Fruit fly (Drosophila melanogaster) whole organism, wandering third instar larva: ENCODE data around the gene Mettl2.

Source experiments
- Abd-B ChIP-seq: fragments of >200 bp; optimal IDR thresholded peaks from 2 replicates; lab custom pipeline; 2017; ENCODE audit warnings: missing biosample characterization, missing genetic modification characterization
- CG32264 ChIP-seq: fragments of 200-800 bp; sonication (Bioruptor generic); optimal IDR thresholded peaks from 2 replicates; lab custom pipeline; 2016; ENCODE audit warnings: missing biosample characterization, missing genetic modification characterization
- CG9705 ChIP-seq: fragments of 200-800 bp; sonication (Bioruptor generic); optimal IDR thresholded peaks from 2 replicates; lab custom pipeline; 2018; ENCODE audit warnings: missing biosample characterization, mild to moderate bottlenecking, missing genetic modification characterization
- CrebA ChIP-seq: fragments of 200-800 bp; sonication (Bioruptor generic); optimal IDR thresholded peaks from 2 replicates; lab custom pipeline; 2016; ENCODE audit warnings: missing biosample characterization, mild to moderate bottlenecking, missing genetic modification characterization, borderline replicate concordance
- Dfd ChIP-seq: fragments of >200 bp; optimal IDR thresholded peaks from 2 replicates; lab custom pipeline; 2017; ENCODE audit warnings: missing biosample characterization, missing genetic modification characterization
- Dif ChIP-seq: fragments of 200-275, 200-300 bp; sonication (Bioruptor generic); optimal IDR thresholded peaks from 2 replicates; lab custom pipeline; 2018; ENCODE audit warnings: missing biosample characterization, missing genetic modification characterization; ENCODE audit not compliant: partially characterized antibody
- GATAd ChIP-seq: sonication (Bioruptor generic); optimal IDR thresholded peaks from 2 replicates; lab custom pipeline; 2016; ENCODE audit warnings: missing biosample characterization, missing genetic modification characterization
- HLH106 ChIP-seq: fragments of 200-800 bp; optimal IDR thresholded peaks from 3 replicates; lab custom pipeline; 2019; ENCODE audit warnings: missing biosample characterization, mild to moderate bottlenecking, missing genetic modification characterization, moderate library complexity
- Hnf4 ChIP-seq: fragments of 200-800 bp; sonication (Bioruptor generic); optimal IDR thresholded peaks from 2 replicates; lab custom pipeline; 2016; ENCODE audit warnings: missing biosample characterization, mild to moderate bottlenecking, missing genetic modification characterization
- Hr78 ChIP-seq: fragments of >200 bp; optimal IDR thresholded peaks from 2 replicates; lab custom pipeline; 2017; ENCODE audit warnings: missing biosample characterization, missing genetic modification characterization
- Hr83 ChIP-seq: fragments of 200-300 bp; sonication (Bioruptor generic); optimal IDR thresholded peaks from 2 replicates; lab custom pipeline; 2016; ENCODE audit warnings: missing biosample characterization, mild to moderate bottlenecking, missing genetic modification characterization, moderate library complexity; ENCODE audit not compliant: poor library complexity, severe bottlenecking
- Jra ChIP-seq: sonication (Bioruptor generic); optimal IDR thresholded peaks from 2 replicates; lab custom pipeline; 2016; ENCODE audit warnings: missing biosample characterization, missing genetic modification characterization
- Mio ChIP-seq: sonication (Bioruptor generic); optimal IDR thresholded peaks from 2 replicates; lab custom pipeline; 2016; ENCODE audit warnings: missing biosample characterization, missing genetic modification characterization
- Myc ChIP-seq: fragments of >200 bp; optimal IDR thresholded peaks from 2 replicates; lab custom pipeline; 2017
- N ChIP-seq: fragments of >200 bp; optimal IDR thresholded peaks from 2 replicates; lab custom pipeline; 2018; ENCODE audit warnings: missing biosample characterization, missing external identifiers, missing genetic modification characterization
- OdsH ChIP-seq: fragments of 200-800 bp; sonication (Bioruptor generic); optimal IDR thresholded peaks from 2 replicates; lab custom pipeline; 2016; ENCODE audit warnings: missing biosample characterization, mild to moderate bottlenecking, missing genetic modification characterization
- Rel ChIP-seq, 2 experiments: fragments of 200-800 bp; sonication (Bioruptor generic) in 1 of 2; optimal IDR thresholded peaks; 2 replicates in 1 of 2; 3 replicates in 1 of 2; lab custom pipeline; 2016 to 2019; ENCODE audit warnings: mild to moderate bottlenecking in 2 of 2, missing biosample characterization in 2 of 2, missing genetic modification characterization in 2 of 2, moderate library complexity in 1 of 2
- Sp1 ChIP-seq: fragments of 200-800 bp; sonication (Bioruptor generic); optimal IDR thresholded peaks from 3 replicates; lab custom pipeline; 2019; ENCODE audit warnings: missing biosample characterization, mild to moderate bottlenecking, missing genetic modification characterization, moderate library complexity
- Vsx2 ChIP-seq: fragments of 200-300, 225-300 bp; sonication (Bioruptor generic); optimal IDR thresholded peaks from 2 replicates; lab custom pipeline; 2018; ENCODE audit warnings: missing biosample characterization, missing genetic modification characterization; ENCODE audit not compliant: partially characterized antibody
- br ChIP-seq: fragments of 200-800 bp; sonication (Bioruptor generic); optimal IDR thresholded peaks from 2 replicates; lab custom pipeline; 2016; ENCODE audit warnings: missing biosample characterization, missing genetic modification characterization
- brk ChIP-seq: fragments of 200-800 bp; sonication (Bioruptor generic); optimal IDR thresholded peaks from 2 replicates; lab custom pipeline; 2016; ENCODE audit warnings: missing biosample characterization, mild to moderate bottlenecking, missing genetic modification characterization
- dl ChIP-seq, 2 experiments: fragments of 175-275, 200-275 bp in 1 of 2; fragments of 200-275 bp in 1 of 2; sonication (Bioruptor generic); optimal IDR thresholded peaks; lab custom pipeline; 2018; ENCODE audit warnings: mild to moderate bottlenecking in 2 of 2, missing biosample characterization in 2 of 2, missing genetic modification characterization in 2 of 2, moderate library complexity in 2 of 2; ENCODE audit not compliant: partially characterized antibody in 2 of 2, insufficient read depth in 1 of 2
- dmrt93B ChIP-seq: fragments of 200-800 bp; sonication (Bioruptor generic); optimal IDR thresholded peaks from 2 replicates; lab custom pipeline; 2018; ENCODE audit warnings: missing biosample characterization, mild to moderate bottlenecking, missing genetic modification characterization
- dsf ChIP-seq: sonication (Bioruptor generic); optimal IDR thresholded peaks from 2 replicates; lab custom pipeline; 2016; ENCODE audit warnings: missing biosample characterization, missing genetic modification characterization, borderline replicate concordance
- ey ChIP-seq: fragments of 200-800 bp; sonication (Bioruptor generic); optimal IDR thresholded peaks from 2 replicates; lab custom pipeline; 2016; ENCODE audit warnings: missing biosample characterization, missing genetic modification characterization
- foxo ChIP-seq, 2 experiments: fragments of 200-800 bp; sonication (Bioruptor generic); optimal IDR thresholded peaks; 2 replicates in 1 of 2; 3 replicates in 1 of 2; lab custom pipeline; 2016 to 2017; ENCODE audit warnings: missing biosample characterization in 2 of 2, missing genetic modification characterization in 2 of 2
- fru ChIP-seq: fragments of 200-800 bp; sonication (Bioruptor generic); optimal IDR thresholded peaks from 3 replicates; lab custom pipeline; 2016; ENCODE audit warnings: missing biosample characterization, mild to moderate bottlenecking, missing genetic modification characterization
- h ChIP-seq: fragments of 200-800 bp; sonication (Bioruptor generic); optimal IDR thresholded peaks from 3 replicates; lab custom pipeline; 2016; ENCODE audit warnings: missing biosample characterization, mild to moderate bottlenecking, missing genetic modification characterization
- jim ChIP-seq: fragments of 175-275, 200-325 bp; sonication (Bioruptor generic); optimal IDR thresholded peaks from 2 replicates; lab custom pipeline; 2016; ENCODE audit warnings: missing biosample characterization, mild to moderate bottlenecking, missing genetic modification characterization
- lola ChIP-seq: fragments of >200 bp; optimal IDR thresholded peaks from 2 replicates; lab custom pipeline; 2017; ENCODE audit warnings: missing biosample characterization, missing genetic modification characterization
- pan ChIP-seq: fragments of >200 bp; optimal IDR thresholded peaks from 2 replicates; lab custom pipeline; 2017
- psq ChIP-seq: fragments of 200-800 bp; sonication (Bioruptor generic); optimal IDR thresholded peaks from 3 replicates; lab custom pipeline; 2017; ENCODE audit warnings: missing biosample characterization, mild to moderate bottlenecking, missing genetic modification characterization, moderate library complexity
- rgr ChIP-seq: fragments of 200-800 bp; sonication (Bioruptor generic); optimal IDR thresholded peaks from 3 replicates; lab custom pipeline; 2016; ENCODE audit warnings: missing biosample characterization, mild to moderate bottlenecking, missing genetic modification characterization
- sage ChIP-seq: fragments of 200-800 bp; sonication (Bioruptor generic); optimal IDR thresholded peaks from 2 replicates; lab custom pipeline; 2016; ENCODE audit warnings: missing biosample characterization, mild to moderate bottlenecking, missing genetic modification characterization
- sv ChIP-seq: fragments of 200-800 bp; sonication (Bioruptor generic); optimal IDR thresholded peaks from 3 replicates; lab custom pipeline; 2016; ENCODE audit warnings: missing biosample characterization, missing genetic modification characterization
- tai ChIP-seq: sonication (Bioruptor generic); optimal IDR thresholded peaks from 2 replicates; lab custom pipeline; 2016; ENCODE audit warnings: missing biosample characterization, missing genetic modification characterization
- usp ChIP-seq: fragments of >200 bp; optimal IDR thresholded peaks from 2 replicates; lab custom pipeline; 2017; ENCODE audit warnings: missing biosample characterization, missing genetic modification characterization
- woc ChIP-seq: sonication (Bioruptor generic); optimal IDR thresholded peaks from 2 replicates; lab custom pipeline; 2016; ENCODE audit warnings: missing biosample characterization, mild to moderate bottlenecking, missing genetic modification characterization

Mettl2 gene

DNA sequence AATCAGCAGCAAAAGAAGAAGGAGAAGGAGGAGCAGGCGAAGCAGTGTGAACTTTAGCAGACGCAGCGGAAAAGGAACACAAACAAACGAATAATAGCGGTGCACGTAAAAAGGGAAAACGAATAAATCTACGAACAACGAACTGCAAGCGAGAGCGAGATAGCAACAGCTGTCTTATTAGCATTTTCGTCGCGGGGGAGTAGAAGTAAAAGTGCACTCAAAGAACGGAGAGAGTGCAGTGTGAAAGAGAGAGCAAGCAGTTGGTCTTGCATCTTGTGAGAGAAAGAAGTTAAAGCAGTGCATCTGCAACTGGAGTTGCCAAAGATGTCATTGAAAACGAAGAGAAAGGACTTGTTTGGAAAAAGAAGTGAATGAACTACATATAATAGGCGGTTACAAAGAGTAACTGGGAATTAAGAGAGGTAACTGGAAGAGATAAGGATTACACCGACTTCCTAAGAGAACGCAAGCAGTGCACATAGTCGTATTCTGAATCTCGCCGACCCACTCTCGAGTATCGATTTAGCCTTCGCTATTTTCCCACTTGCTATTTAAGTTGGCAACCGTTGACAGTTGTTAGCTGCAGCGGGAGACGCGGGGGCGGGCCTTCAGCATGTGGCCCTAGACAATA is 46.1 kb downstream of the Mettl2 start:
- no peak for TF ChIP-seq woc (GFP tag; lab: Kevin White, UChicago)
- no peak for TF ChIP-seq tai (GFP tag; lab: Kevin White, UChicago)
- peak; percentile 80 for TF ChIP-seq psq (GFP tag; lab: Kevin White, UChicago)
- TF ChIP-seq Dif (GFP tag; lab: Kevin White, UChicago), result peak; percentile 24
- peak; percentile 59 for TF ChIP-seq Vsx2

DNA sequence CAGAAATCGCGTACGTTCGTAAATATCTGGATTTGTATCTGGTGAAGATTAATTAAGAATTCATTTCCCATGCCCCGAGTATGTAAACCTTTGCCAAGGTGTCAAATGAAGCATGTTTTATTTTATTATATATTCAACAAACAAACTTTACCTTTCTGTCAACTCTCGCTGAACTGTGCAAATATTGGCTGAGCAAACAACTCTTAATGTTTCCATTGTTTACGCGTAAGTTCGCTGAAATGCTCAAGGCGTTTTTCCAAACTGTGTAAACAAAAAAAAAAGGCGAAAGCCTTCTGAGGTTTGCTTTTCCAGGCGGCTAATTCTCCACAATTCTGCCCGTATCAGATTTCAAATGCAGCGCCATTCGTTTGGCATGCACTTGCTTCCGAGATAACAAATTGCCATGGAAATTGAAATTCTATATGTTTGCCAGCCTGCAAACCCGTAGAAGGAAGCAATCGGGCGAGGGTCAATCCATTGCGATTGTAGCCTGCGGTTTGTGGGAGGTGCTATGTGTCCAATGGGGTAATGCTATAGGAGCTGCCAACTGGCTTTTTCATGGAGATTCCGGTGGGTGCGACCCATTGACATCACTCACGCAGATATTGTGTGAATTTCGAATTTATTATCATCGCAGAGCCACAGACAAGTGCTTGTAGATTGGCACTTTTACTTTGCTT is 47.2 kb downstream of the Mettl2 start:
- TF ChIP-seq woc (GFP tag; lab: Kevin White, UChicago) (peak; percentile 86), Abd-B (GFP tag; lab: Kevin White, UChicago) (no peak), CrebA (GFP tag; lab: Kevin White, UChicago) (no peak), dsf (GFP tag; lab: Kevin White, UChicago) (peak; percentile 97), Hr78 (no peak), dmrt93B (GFP tag; lab: Kevin White, UChicago) (peak; percentile 92), Myc (lab: Kevin White, UChicago) (no peak), OdsH (peak; percentile 99), Dif (GFP tag; lab: Kevin White, UChicago) (no peak), Hnf4 (peak; percentile 99), rgr (GFP tag; lab: Kevin White, UChicago) (peak; percentile 99), sv (GFP tag; lab: Kevin White, UChicago) (peak; percentile 60), Dfd (GFP tag; lab: Kevin White, UChicago) (no peak), CG9705 (peak; percentile 95), ey (GFP tag; lab: Kevin White, UChicago) (peak; percentile 91), Vsx2 (no peak), h (GFP tag; lab: Kevin White, UChicago) (peak; percentile 99), Rel (GFP tag; optimal IDR thresholded peaks at IDR 0.05; lab: Kevin White, UChicago) (peak; percentile 82), Rel (tag; optimal IDR thresholded peaks at IDR 0.05; lab: Kevin White, UChicago) (peak; percentile 84), sage (GFP tag; lab: Kevin White, UChicago) (peak; percentile 96), lola (no peak), Hr83 (GFP tag; lab: Kevin White, UChicago) (peak; percentile 100), foxo (GFP tag; optimal IDR thresholded peaks at IDR 0.05; lab: Kevin White, UChicago) (peak; percentile 90 to 97), brk (no peak), psq (GFP tag; lab: Kevin White, UChicago) (peak; percentile 95), pan (lab: Kevin White, UChicago) (no peak), Sp1 (GFP tag; lab: Kevin White, UChicago) (peak; percentile 97), HLH106 (tag; lab: Kevin White, UChicago) (peak; percentile 89), dl (GFP tag; optimal IDR thresholded peaks at IDR 0.05; lab: Kevin White, UChicago; ENCODE audit: insufficient read depth in 1 of 2, partially characterized antibody in 2 of 2) (no peak), tai (GFP tag; lab: Kevin White, UChicago) (no peak), fru (GFP tag; lab: Kevin White, UChicago) (peak; percentile 97), CG32264 (GFP tag; lab: Kevin White, UChicago) (peak; percentile 97), Jra (GFP tag; lab: Kevin White, UChicago) (peak; percentile 98), usp (GFP tag; lab: Kevin White, UChicago) (no peak), jim (GFP tag; lab: Kevin White, UChicago) (peak; percentile 98), Mio (GFP tag; lab: Kevin White, UChicago) (peak; percentile 93), N (GFP tag; lab: Kevin White, UChicago) (no peak), br (GFP tag; lab: Kevin White, UChicago) (peak; percentile 98), GATAd (GFP tag; lab: Kevin White, UChicago) (peak; percentile 94)
